Fruit fly (Drosophila melanogaster) whole organism, wandering third instar larva: ENCODE measurements around the gene Tpc1.

ENCODE experiments used
- Hnf4 ChIP-seq: fragments of 200-800 bp; sonication (Bioruptor generic); optimal IDR thresholded peaks from 2 replicates; lab custom pipeline; 2016; ENCODE audit warnings: missing biosample characterization, mild to moderate bottlenecking, missing genetic modification characterization
- N ChIP-seq: fragments of >200 bp; optimal IDR thresholded peaks from 2 replicates; lab custom pipeline; 2018; ENCODE audit warnings: missing biosample characterization, missing external identifiers, missing genetic modification characterization
- br ChIP-seq: fragments of 200-800 bp; sonication (Bioruptor generic); optimal IDR thresholded peaks from 2 replicates; lab custom pipeline; 2016; ENCODE audit warnings: missing biosample characterization, missing genetic modification characterization
- dl ChIP-seq, 2 experiments: fragments of 175-275, 200-275 bp in 1 of 2; fragments of 200-275 bp in 1 of 2; sonication (Bioruptor generic); optimal IDR thresholded peaks; lab custom pipeline; 2018; ENCODE audit warnings: mild to moderate bottlenecking in 2 of 2, missing biosample characterization in 2 of 2, missing genetic modification characterization in 2 of 2, moderate library complexity in 2 of 2; ENCODE audit not compliant: partially characterized antibody in 2 of 2, insufficient read depth in 1 of 2
- dsf ChIP-seq: sonication (Bioruptor generic); optimal IDR thresholded peaks from 2 replicates; lab custom pipeline; 2016; ENCODE audit warnings: missing biosample characterization, missing genetic modification characterization, borderline replicate concordance
- ey ChIP-seq: fragments of 200-800 bp; sonication (Bioruptor generic); optimal IDR thresholded peaks from 2 replicates; lab custom pipeline; 2016; ENCODE audit warnings: missing biosample characterization, missing genetic modification characterization
- pan ChIP-seq: fragments of >200 bp; optimal IDR thresholded peaks from 2 replicates; lab custom pipeline; 2017
- psq ChIP-seq: fragments of 200-800 bp; sonication (Bioruptor generic); optimal IDR thresholded peaks from 3 replicates; lab custom pipeline; 2017; ENCODE audit warnings: missing biosample characterization, mild to moderate bottlenecking, missing genetic modification characterization, moderate library complexity
- usp ChIP-seq: fragments of >200 bp; optimal IDR thresholded peaks from 2 replicates; lab custom pipeline; 2017; ENCODE audit warnings: missing biosample characterization, missing genetic modification characterization
- woc ChIP-seq: sonication (Bioruptor generic); optimal IDR thresholded peaks from 2 replicates; lab custom pipeline; 2016; ENCODE audit warnings: missing biosample characterization, mild to moderate bottlenecking, missing genetic modification characterization

DNA sequence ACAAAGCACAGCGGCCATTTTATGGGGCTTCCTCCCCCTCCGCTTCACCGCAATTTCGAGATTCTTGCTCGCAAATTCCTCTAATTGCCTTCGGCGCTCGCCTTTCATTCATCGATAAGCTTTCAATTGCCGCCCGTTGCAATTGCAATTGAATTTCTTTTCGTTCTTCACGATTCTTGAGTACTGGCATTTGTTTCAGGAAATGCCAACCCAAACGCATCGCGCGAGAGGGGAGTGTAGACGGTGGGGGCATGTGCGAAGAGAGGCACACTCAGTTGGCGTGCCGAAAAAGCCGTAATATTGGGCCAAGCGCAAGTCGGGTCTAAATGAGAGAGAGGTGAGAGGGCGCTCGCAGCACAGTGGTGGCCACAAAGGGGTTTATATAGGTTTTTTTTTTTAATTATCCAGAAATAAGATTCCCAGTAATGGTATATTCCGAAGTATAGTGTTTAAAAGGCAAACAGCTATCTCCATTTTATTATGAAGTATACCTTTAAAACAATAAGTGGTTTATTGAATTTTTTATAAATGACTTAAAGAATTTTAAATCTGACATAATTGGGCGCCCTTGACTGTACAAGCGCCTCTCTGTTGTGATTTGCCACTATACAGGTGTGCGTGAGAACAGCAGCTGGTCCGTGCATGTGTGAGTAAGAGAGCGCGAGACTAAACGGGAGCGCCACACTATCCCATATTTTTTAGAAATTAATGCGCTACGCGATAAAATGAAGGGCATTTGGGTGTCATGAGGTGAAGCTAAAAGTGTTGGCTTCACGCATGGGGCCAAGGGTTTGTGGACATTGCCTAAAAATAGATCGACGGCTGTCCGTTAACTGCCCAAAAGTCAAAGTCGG, 4.7 kb upstream of the Tpc1 start:
- peak; percentile 88 for TF ChIP-seq Hnf4 (GFP tag; lab: Kevin White, UChicago)
- TF ChIP-seq dsf (GFP tag; lab: Kevin White, UChicago) = peak; percentile 59
- peak; percentile 93 for TF ChIP-seq br (GFP tag; lab: Kevin White, UChicago)
- TF ChIP-seq pan = no peak
- peak; percentile 93 for TF ChIP-seq psq (GFP tag; lab: Kevin White, UChicago)
- no peak for TF ChIP-seq usp
- TF ChIP-seq N (GFP tag; lab: Kevin White, UChicago) = no peak
- peak; percentile 11 to 66 for TF ChIP-seq dl (GFP tag; optimal IDR thresholded peaks at IDR 0.05; lab: Kevin White, UChicago; ENCODE audit: insufficient read depth in 1 of 2, partially characterized antibody in 2 of 2)
- peak; percentile 95 for TF ChIP-seq ey (GFP tag; lab: Kevin White, UChicago)
- TF ChIP-seq woc (GFP tag; lab: Kevin White, UChicago) = peak; percentile 97
